Fruit fly (Drosophila melanogaster) Kc167 (cell line): ENCODE results near the gene GstD9.

Experiments
- Sin3A ChIP-seq: fragments of >200 bp; optimal IDR thresholded peaks from 2 replicates; lab custom pipeline; 2018; ENCODE audit warnings: missing external identifiers
- h ChIP-seq: fragments of >200 bp; optimal IDR thresholded peaks from 3 replicates; lab custom pipeline; 2018; ENCODE audit warnings: missing external identifiers
- psq ChIP-seq: fragments of >200 bp; optimal IDR thresholded peaks from 2 replicates; lab custom pipeline; 2017; ENCODE audit warnings: missing external identifiers
- ttk ChIP-seq: sonication (Bioruptor generic); optimal IDR thresholded peaks from 2 replicates; lab custom pipeline; 2017; ENCODE audit warnings: missing external identifiers

DNA sequence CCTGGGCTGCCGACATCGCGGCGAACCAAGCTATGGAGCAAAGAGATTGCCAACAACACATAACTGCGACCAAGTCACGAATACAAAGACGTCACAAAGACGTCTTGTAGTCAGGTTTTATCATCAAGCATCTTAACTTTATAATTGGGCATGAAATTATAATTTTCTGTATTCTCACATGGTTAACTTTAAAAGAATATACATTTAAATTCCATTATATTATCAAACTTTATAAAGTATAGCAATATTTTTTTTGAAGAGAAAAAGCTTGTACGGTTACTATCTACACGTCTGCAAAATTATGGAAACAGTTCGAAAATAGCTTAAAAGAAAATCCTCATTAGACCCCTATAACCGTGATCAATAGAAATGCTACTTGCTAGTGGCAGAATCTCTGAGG, 15.4 kb downstream of the GstD9 start, which contains the start of gene CG10041:
- TF ChIP-seq Sin3A (lab: Kevin White, UChicago) (no peak), ttk (no peak), psq (no peak), h (lab: Kevin White, UChicago) (no peak)
